Fruit fly (Drosophila melanogaster): ENCODE results near the gene mkg-p.

The mkg-p gene

DNA sequence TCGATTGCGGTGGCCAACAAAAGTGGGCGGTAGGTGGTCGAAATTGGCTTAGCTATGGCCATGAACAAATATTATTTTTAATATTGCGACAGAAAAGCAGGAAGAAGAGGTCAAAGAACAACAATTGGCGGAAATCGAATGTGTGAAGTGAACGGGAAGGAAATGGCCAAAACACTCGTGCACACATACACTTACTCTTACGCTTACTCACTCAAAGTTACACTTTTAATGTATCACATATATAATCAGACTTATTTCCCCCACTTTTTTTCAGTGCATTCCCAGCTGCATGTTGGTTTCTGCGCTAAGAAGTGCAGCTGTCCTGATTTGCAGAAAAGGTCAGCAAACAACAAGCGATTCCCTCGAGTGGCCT lies 43.4 kb upstream of the mkg-p start (continued):
- TF ChIP-seq tin (GFP tag; optimal IDR thresholded peaks at IDR 0.05) (peak; percentile 23), Hmr (GFP tag; optimal IDR thresholded peaks at IDR 0.05) (peak; percentile 43), Drgx (GFP tag; IDR thresholded peaks at IDR 0.05) (peak; percentile 58), CG7271 (tag; optimal IDR thresholded peaks at IDR 0.05) (no peak), HmgD (GFP tag; optimal IDR thresholded peaks at IDR 0.05) (peak; percentile 17), CG4820 (GFP tag; optimal IDR thresholded peaks at IDR 0.05) (peak; percentile 30), CG2712 (tag; optimal IDR thresholded peaks at IDR 0.05) (peak; percentile 10), CG17359 (tag; optimal IDR thresholded peaks at IDR 0.05) (peak; percentile 5), Stat92E (GFP tag; optimal IDR thresholded peaks at IDR 0.05) (no peak), CG12942 (GFP tag; optimal IDR thresholded peaks at IDR 0.05) (no peak), z (GFP tag; IDR thresholded peaks at IDR 0.05) (no peak), gem (tag; optimal IDR thresholded peaks at IDR 0.05) (peak; percentile 63), Adf1 (GFP tag; IDR thresholded peaks at IDR 0.05) (no peak), CkIIα-i1 (GFP tag; IDR thresholded peaks at IDR 0.05) (no peak), CG6683 (GFP tag; optimal IDR thresholded peaks at IDR 0.05) (no peak), pan (optimal IDR thresholded peaks at IDR 0.05) (no peak), pan (GFP tag; optimal IDR thresholded peaks at IDR 0.05 in 1 of 2, IDR thresholded peaks at IDR 0.05 in 1 of 2) (peak in 1 of 2 experiments; percentile 21), mam (GFP tag; optimal IDR thresholded peaks at IDR 0.05) (no peak), Rfx (GFP tag; IDR thresholded peaks at IDR 0.05) (no peak), Hr51 (GFP tag; optimal IDR thresholded peaks at IDR 0.05) (peak in 1 of 2 experiments; percentile 14), Aef1 (GFP tag; IDR thresholded peaks at IDR 0.05) (no peak), Taf1 (GFP tag; IDR thresholded peaks at IDR 0.05) (no peak), CG7357 (GFP tag; IDR thresholded peaks at IDR 0.05) (0 out of 3 replicates have a peak, but pooled peaks have one; percentile 7), CG8478 (optimal IDR thresholded peaks at IDR 0.05) (no peak), grau (tag; optimal IDR thresholded peaks at IDR 0.05) (peak; percentile 0), lilli (GFP tag; optimal IDR thresholded peaks at IDR 0.05) (peak; percentile 9), CG34224 (GFP tag; IDR thresholded peaks at IDR 0.05; ENCODE audit: partially characterized antibody) (no peak), croc (GFP tag; conservative IDR thresholded peaks at IDR 0.05) (no peak), chinmo (GFP tag; IDR thresholded peaks at IDR 0.05; ENCODE audit: partially characterized antibody) (no peak), Pdp1 (GFP tag; optimal IDR thresholded peaks at IDR 0.05) (peak in 1 of 2 experiments; percentile 17), Fer2 (tag; optimal IDR thresholded peaks at IDR 0.05) (no peak), CG18476 (GFP tag; optimal IDR thresholded peaks at IDR 0.05) (no peak), Dll (GFP tag; IDR thresholded peaks at IDR 0.05; ENCODE audit: partially characterized antibody) (no peak), Vsx1 (GFP tag; optimal IDR thresholded peaks at IDR 0.05) (no peak), CG33213 (GFP tag; optimal IDR thresholded peaks at IDR 0.05) (no peak), HHEX (GFP tag; optimal IDR thresholded peaks at IDR 0.05) (no peak), ATbp (GFP tag; optimal IDR thresholded peaks at IDR 0.05) (peak; percentile 47), amos (GFP tag; IDR thresholded peaks at IDR 0.05; ENCODE audit: partially characterized antibody) (no peak), Oaz (GFP tag; IDR thresholded peaks at IDR 0.05) (no peak), CG16813 (GFP tag; IDR thresholded peaks at IDR 0.05; ENCODE audit: partially characterized antibody) (no peak), hth (optimal IDR thresholded peaks at IDR 0.05) (no peak), chm (GFP tag; IDR thresholded peaks at IDR 0.05) (no peak), unpg (GFP tag; optimal IDR thresholded peaks at IDR 0.05) (peak; percentile 25), CG16863 (GFP tag; optimal IDR thresholded peaks at IDR 0.05) (no peak), CoRest (tag; optimal IDR thresholded peaks at IDR 0.05) (no peak), gt (GFP tag; IDR thresholded peaks at IDR 0.05) (no peak), dpn (GFP tag; optimal IDR thresholded peaks at IDR 0.05) (no peak), gsb-n (tag; optimal IDR thresholded peaks at IDR 0.05) (peak; percentile 13), dmrt11E (tag; optimal IDR thresholded peaks at IDR 0.05) (peak; percentile 10), lola (GFP tag; optimal IDR thresholded peaks at IDR 0.05) (peak in 1 of 3 experiments; percentile 4), Nf-YC (tag; optimal IDR thresholded peaks at IDR 0.05) (no peak)

Data from whole organism, embryonic.